Fruit fly (Drosophila melanogaster) whole organism, embryonic: ENCODE measurements around the gene xmas.

Experiments
- Atf3 ChIP-seq: fragments of 200-800 bp; sonication (Bioruptor generic); optimal IDR thresholded peaks from 3 replicates; lab custom pipeline; 2016; ENCODE audit warnings: missing biosample characterization, missing genetic modification characterization
- CG10147 ChIP-seq: fragments of 200-800 bp; sonication (Bioruptor generic); optimal IDR thresholded peaks from 2 replicates; lab custom pipeline; 2019; ENCODE audit warnings: missing biosample characterization, mild to moderate bottlenecking, missing genetic modification characterization, moderate library complexity
- CG10654 ChIP-seq: fragments of 200-800 bp; sonication (Bioruptor generic); optimal IDR thresholded peaks from 2 replicates; lab custom pipeline; 2016; ENCODE audit warnings: missing biosample characterization, missing genetic modification characterization
- CG12071 ChIP-seq: fragments of 200-800 bp; sonication (Bioruptor generic); optimal IDR thresholded peaks from 3 replicates; lab custom pipeline; 2018; ENCODE audit warnings: missing biosample characterization, mild to moderate bottlenecking, missing genetic modification characterization
- CG12104 ChIP-seq: fragments of 200-800 bp; sonication (Bioruptor generic); optimal IDR thresholded peaks from 3 replicates; lab custom pipeline; 2016; ENCODE audit warnings: missing biosample characterization, missing genetic modification characterization
- CG13123 ChIP-seq: fragments of 200-800 bp; sonication (Bioruptor generic); optimal IDR thresholded peaks from 2 replicates; lab custom pipeline; 2016; ENCODE audit warnings: missing biosample characterization, missing genetic modification characterization
- CG15601 ChIP-seq: fragments of 200-800 bp; sonication (Bioruptor generic); optimal IDR thresholded peaks from 3 replicates; lab custom pipeline; 2019; ENCODE audit warnings: missing biosample characterization, mild to moderate bottlenecking, missing genetic modification characterization, moderate library complexity
- CG1602 ChIP-seq: fragments of 200-800 bp; sonication (Bioruptor generic); optimal IDR thresholded peaks from 3 replicates; lab custom pipeline; 2016; ENCODE audit warnings: missing biosample characterization, missing genetic modification characterization
- CG17328 ChIP-seq: fragments of 200-800 bp; sonication (Bioruptor generic); IDR thresholded peaks from 2 replicates; pipeline ENCODE4 v1.3.6; 2022; ENCODE audit warnings: missing biosample characterization, missing genetic modification characterization
- CG4854 ChIP-seq: fragments of 200-800 bp; sonication (Bioruptor generic); optimal IDR thresholded peaks from 2 replicates; lab custom pipeline; 2016; ENCODE audit warnings: missing biosample characterization, missing genetic modification characterization, inconsistent platforms
- CG5180 ChIP-seq: fragments of 200-800 bp; sonication (Bioruptor generic); optimal IDR thresholded peaks from 3 replicates; lab custom pipeline; 2017; ENCODE audit warnings: missing biosample characterization, missing genetic modification characterization, mild to moderate bottlenecking, moderate library complexity, missing genetic modification reagents
- CG6654 ChIP-seq: fragments of 200-800 bp; sonication (Bioruptor generic); optimal IDR thresholded peaks from 2 replicates; lab custom pipeline; 2017; ENCODE audit warnings: missing biosample characterization, mild to moderate bottlenecking, missing genetic modification characterization
- CG7839 ChIP-seq: fragments of 200-800 bp; sonication (Bioruptor generic); optimal IDR thresholded peaks from 3 replicates; lab custom pipeline; 2018; ENCODE audit warnings: missing biosample characterization, mild to moderate bottlenecking, missing genetic modification characterization, moderate library complexity
- CG8924 ChIP-seq: fragments of 200-800 bp; optimal IDR thresholded peaks from 3 replicates; lab custom pipeline; 2019; ENCODE audit warnings: missing biosample characterization, mild to moderate bottlenecking, missing genetic modification characterization, moderate library complexity
- CG9609 ChIP-seq: fragments of 200-800 bp; sonication (Bioruptor generic); optimal IDR thresholded peaks from 3 replicates; lab custom pipeline; 2016; ENCODE audit warnings: missing biosample characterization, missing genetic modification characterization
- Dad ChIP-seq: fragments of 200-800 bp; sonication (Bioruptor generic); optimal IDR thresholded peaks from 3 replicates; lab custom pipeline; 2016; ENCODE audit warnings: missing biosample characterization, missing genetic modification characterization
- Dip3 ChIP-seq: fragments of 200-800 bp; sonication (Bioruptor generic); optimal IDR thresholded peaks from 3 replicates; lab custom pipeline; 2016; ENCODE audit warnings: missing biosample characterization, missing genetic modification characterization
- Dp ChIP-seq: fragments of 200-800 bp; sonication (Bioruptor generic); optimal IDR thresholded peaks from 2 replicates; lab custom pipeline; 2018; ENCODE audit warnings: missing biosample characterization, mild to moderate bottlenecking, missing genetic modification characterization, moderate library complexity
- H15 ChIP-seq: fragments of 200-800 bp; sonication (Bioruptor generic); IDR thresholded peaks from 3 replicates; pipeline ENCODE4 v1.3.6; 2022; ENCODE audit warnings: missing biosample characterization, missing genetic modification characterization
- Hr78 ChIP-seq, 2 experiments: fragments of 200-800 bp in 1 of 2; fragments of >200 bp in 1 of 2; sonication (Bioruptor generic) in 1 of 2; optimal IDR thresholded peaks; 2 replicates each; lab custom pipeline; 2017 to 2019; ENCODE audit warnings: missing biosample characterization in 2 of 2, missing genetic modification characterization in 2 of 2, mild to moderate bottlenecking in 1 of 2, moderate library complexity in 1 of 2
- Jarid2 ChIP-seq: fragments of 200-800 bp; sonication (Bioruptor generic); optimal IDR thresholded peaks from 3 replicates; lab custom pipeline; 2017; ENCODE audit warnings: mild to moderate bottlenecking, missing biosample characterization, missing genetic modification reagents, missing genetic modification characterization
- Lpt ChIP-seq: fragments of >200 bp; optimal IDR thresholded peaks from 2 replicates; lab custom pipeline; 2018; ENCODE audit warnings: missing biosample characterization, missing genetic modification characterization
- NFAT ChIP-seq: fragments of 200-800 bp; sonication (Bioruptor generic); IDR thresholded peaks from 2 replicates; pipeline ENCODE4 v1.3.6; 2022; ENCODE audit warnings: missing biosample characterization, missing genetic modification characterization
- Nf-YC ChIP-seq: fragments of 200-800 bp; optimal IDR thresholded peaks from 3 replicates; lab custom pipeline; 2019; ENCODE audit warnings: missing biosample characterization, mild to moderate bottlenecking, missing genetic modification characterization, moderate library complexity
- PHDP ChIP-seq: fragments of 200-800 bp; sonication (Bioruptor generic); optimal IDR thresholded peaks from 3 replicates; lab custom pipeline; 2018; ENCODE audit warnings: missing biosample characterization, mild to moderate bottlenecking, missing genetic modification characterization, moderate library complexity
- Pdp1 ChIP-seq, 2 experiments: fragments of 200-800 bp; sonication (Bioruptor generic); optimal IDR thresholded peaks; 3 replicates each; lab custom pipeline; 2016; ENCODE audit warnings: missing biosample characterization in 2 of 2, missing genetic modification characterization in 2 of 2, mild to moderate bottlenecking in 1 of 2, moderate library complexity in 1 of 2
- ab ChIP-seq: fragments of 200-800 bp; sonication (Bioruptor generic); optimal IDR thresholded peaks from 2 replicates; lab custom pipeline; 2016; ENCODE audit warnings: missing biosample characterization, missing genetic modification characterization
- abd-A ChIP-seq: fragments of 200-800 bp; sonication (Bioruptor generic); optimal IDR thresholded peaks from 3 replicates; lab custom pipeline; 2019; ENCODE audit warnings: missing biosample characterization, mild to moderate bottlenecking, missing genetic modification characterization, moderate library complexity
- ase ChIP-seq: fragments of 200-800 bp; sonication (Bioruptor generic); IDR thresholded peaks from 3 replicates; pipeline ENCODE4 v1.3.6; 2022; ENCODE audit warnings: missing biosample characterization, missing genetic modification characterization
- cas ChIP-seq: fragments of 200-800 bp; sonication (Bioruptor generic); IDR thresholded peaks from 2 replicates; pipeline ENCODE4 v1.3.6; 2022; ENCODE audit warnings: missing biosample characterization, missing genetic modification characterization
- crp ChIP-seq, 2 experiments: fragments of 200-800 bp; sonication (Bioruptor generic); optimal IDR thresholded peaks; 2 replicates in 1 of 2; 3 replicates in 1 of 2; lab custom pipeline; 2017; ENCODE audit warnings: missing biosample characterization in 2 of 2, missing genetic modification characterization in 2 of 2, mild to moderate bottlenecking in 1 of 2, moderate library complexity in 1 of 2
- danr ChIP-seq: fragments of 200-800 bp; sonication (Bioruptor generic); IDR thresholded peaks from 2 replicates; pipeline ENCODE4 v1.3.6; 2022; ENCODE audit warnings: missing biosample characterization, missing genetic modification characterization
- dimm ChIP-seq: fragments of 200-800 bp; sonication (Bioruptor generic); IDR thresholded peaks from 2 replicates; pipeline ENCODE4 v1.3.6; 2022; ENCODE audit warnings: missing biosample characterization, missing genetic modification characterization
- grau ChIP-seq: fragments of 200-800 bp; optimal IDR thresholded peaks from 3 replicates; lab custom pipeline; 2019; ENCODE audit warnings: missing biosample characterization, mild to moderate bottlenecking, missing genetic modification characterization, moderate library complexity
- gro ChIP-seq: fragments of 200-800 bp; sonication (Bioruptor generic); optimal IDR thresholded peaks from 2 replicates; lab custom pipeline; 2016; ENCODE audit warnings: missing biosample characterization, missing genetic modification characterization
- hkb ChIP-seq, 2 experiments: fragments of 200-800 bp in 1 of 2; fragments of >200 bp in 1 of 2; sonication (Bioruptor generic) in 1 of 2; IDR thresholded peaks in 1 of 2; optimal IDR thresholded peaks in 1 of 2; 2 replicates each; pipeline versions ENCODE4 v1.3.6 to Lab custom; 2017 to 2022; ENCODE audit warnings: missing biosample characterization in 1 of 2, missing genetic modification characterization in 1 of 2
- kni ChIP-seq: fragments of 200-800 bp; sonication (Bioruptor generic); optimal IDR thresholded peaks from 3 replicates; lab custom pipeline; 2017; ENCODE audit warnings: mild to moderate bottlenecking, missing biosample characterization, missing genetic modification reagents, missing genetic modification characterization
- luna ChIP-seq: fragments of 200-800 bp; sonication (Bioruptor generic); optimal IDR thresholded peaks from 2 replicates; lab custom pipeline; 2016; ENCODE audit warnings: missing biosample characterization, missing genetic modification characterization
- nau ChIP-seq: fragments of 200-800 bp; sonication (Bioruptor generic); optimal IDR thresholded peaks from 3 replicates; lab custom pipeline; 2017; ENCODE audit warnings: missing biosample characterization, mild to moderate bottlenecking, missing genetic modification characterization, missing genetic modification reagents
- otp ChIP-seq: fragments of 200-800 bp; sonication (Bioruptor generic); IDR thresholded peaks from 3 replicates; pipeline ENCODE4, ENCODE4 v1.3.6; 2022; ENCODE audit warnings: missing biosample characterization, missing genetic modification characterization
- pho ChIP-seq: fragments of 200-800 bp; sonication (Bioruptor generic); optimal IDR thresholded peaks from 2 replicates; lab custom pipeline; 2016; ENCODE audit warnings: missing biosample characterization, missing genetic modification characterization
- prd ChIP-seq, 3 experiments: fragments of >200 bp in 2 of 3; fragments of 200-800 bp in 1 of 3; sonication (Bioruptor generic) in 1 of 3; optimal IDR thresholded peaks in 2 of 3; IDR thresholded peaks in 1 of 3; 2 replicates in 2 of 3; 3 replicates in 1 of 3; pipeline versions ENCODE4 v1.3.6 to Lab custom; 2017 to 2022; ENCODE audit warnings: missing biosample characterization in 1 of 3, missing genetic modification characterization in 1 of 3
- row ChIP-seq: fragments of 200-800 bp; sonication (Bioruptor generic); IDR thresholded peaks from 3 replicates; pipeline ENCODE4 v1.3.6; 2022; ENCODE audit warnings: missing biosample characterization, missing genetic modification characterization
- sima ChIP-seq: fragments of 200-800 bp; sonication (Bioruptor generic); optimal IDR thresholded peaks from 2 replicates; lab custom pipeline; 2016; ENCODE audit warnings: missing biosample characterization, missing genetic modification characterization
- slbo ChIP-seq: fragments of 200-800 bp; sonication (Bioruptor generic); IDR thresholded peaks from 2 replicates; pipeline ENCODE4 v1.3.6; 2022; ENCODE audit warnings: missing biosample characterization, missing genetic modification characterization
- slou ChIP-seq: fragments of 200-800 bp; sonication (Bioruptor generic); optimal IDR thresholded peaks from 3 replicates; lab custom pipeline; 2016; ENCODE audit warnings: missing biosample characterization, missing genetic modification characterization
- tin ChIP-seq: fragments of 200-800 bp; sonication (Bioruptor generic); optimal IDR thresholded peaks from 3 replicates; lab custom pipeline; 2016; ENCODE audit warnings: missing biosample characterization, missing genetic modification characterization
- tna ChIP-seq: fragments of 200-800 bp; sonication (Bioruptor generic); IDR thresholded peaks from 2 replicates; pipeline ENCODE4 v1.3.6; 2022; ENCODE audit warnings: missing biosample characterization, missing genetic modification characterization; ENCODE audit not compliant: partially characterized antibody
- yki ChIP-seq: fragments of >200 bp; optimal IDR thresholded peaks from 3 replicates; lab custom pipeline; 2018
- zf30C ChIP-seq: fragments of 200-800 bp; sonication (Bioruptor generic); optimal IDR thresholded peaks from 3 replicates; lab custom pipeline; 2018; ENCODE audit warnings: missing biosample characterization, mild to moderate bottlenecking, missing genetic modification characterization

Gene xmas

dm6 chrX:17178484-17178921 lies 19.4 kb upstream of the xmas start (continued):
- peak; percentile 92 for TF ChIP-seq otp (GFP tag; lab: Robert Waterston, UW)
- no peak for TF ChIP-seq Dp (GFP tag; lab: Kevin White, UChicago)
- no peak for TF ChIP-seq ab (GFP tag; lab: Kevin White, UChicago)
- no peak for TF ChIP-seq Lpt (GFP tag; lab: Kevin White, UChicago)
- TF ChIP-seq yki (lab: Kevin White, UChicago): peak; percentile 89
- TF ChIP-seq cas (GFP tag; lab: Robert Waterston, UW): peak; percentile 97
- no peak for TF ChIP-seq prd (optimal IDR thresholded peaks at IDR 0.05; lab: Kevin White, UChicago)
- peak; percentile 99 for TF ChIP-seq prd (GFP tag; IDR thresholded peaks at IDR 0.05; lab: Robert Waterston, UW)
- TF ChIP-seq gro (GFP tag; lab: Kevin White, UChicago): peak; percentile 95
- no peak for TF ChIP-seq Dip3 (GFP tag; lab: Kevin White, UChicago)
- peak; percentile 52 for TF ChIP-seq zf30C (GFP tag; lab: Kevin White, UChicago)
- peak; percentile 97 for TF ChIP-seq CG15601 (tag; lab: Kevin White, UChicago)
- peak; percentile 62 for TF ChIP-seq luna
- TF ChIP-seq NFAT: peak; percentile 96
- TF ChIP-seq CG1602 (GFP tag; lab: Kevin White, UChicago): peak; percentile 63
- TF ChIP-seq CG9609 (GFP tag; lab: Kevin White, UChicago): no peak
- peak; percentile 91 for TF ChIP-seq CG4854 (GFP tag; lab: Kevin White, UChicago)
- TF ChIP-seq tin (GFP tag; lab: Kevin White, UChicago): peak; percentile 98
- no peak for TF ChIP-seq tna (GFP tag; lab: Robert Waterston, UW)
- TF ChIP-seq pho (GFP tag; lab: Kevin White, UChicago): no peak
- TF ChIP-seq Atf3 (GFP tag; lab: Kevin White, UChicago): no peak
- peak; percentile 96 for TF ChIP-seq CG10147
- peak; percentile 87 for TF ChIP-seq sima (GFP tag; lab: Kevin White, UChicago)
- no peak for TF ChIP-seq hkb (optimal IDR thresholded peaks at IDR 0.05; lab: Kevin White, UChicago)
- TF ChIP-seq hkb (GFP tag; IDR thresholded peaks at IDR 0.05; lab: Robert Waterston, UW): peak; percentile 99
- peak; percentile 84 for TF ChIP-seq Jarid2 (GFP tag; lab: Kevin White, UChicago)
- TF ChIP-seq slou: peak; percentile 97
- TF ChIP-seq dimm (GFP tag; lab: Robert Waterston, UW): peak; percentile 98
- TF ChIP-seq CG12071 (GFP tag; lab: Kevin White, UChicago): peak; percentile 93
- peak; percentile 97 for TF ChIP-seq CG10654 (GFP tag; lab: Kevin White, UChicago)
- no peak for TF ChIP-seq row (GFP tag; lab: Robert Waterston, UW)
- TF ChIP-seq CG5180 (GFP tag; lab: Kevin White, UChicago): peak; percentile 90
- no peak for TF ChIP-seq CG17328 (GFP tag; lab: Robert Waterston, UW)
- peak; percentile 96 for TF ChIP-seq CG8924 (tag; lab: Kevin White, UChicago)
- peak; percentile 99 for TF ChIP-seq H15 (GFP tag; lab: Robert Waterston, UW)
- peak; percentile 98 for TF ChIP-seq ase (GFP tag; lab: Robert Waterston, UW)
- peak; percentile 95 for TF ChIP-seq nau (GFP tag; lab: Kevin White, UChicago)
- TF ChIP-seq Nf-YC: peak; percentile 93
- no peak for TF ChIP-seq crp (GFP tag; optimal IDR thresholded peaks at IDR 0.05; lab: Kevin White, UChicago)
- no peak for TF ChIP-seq slbo (GFP tag; lab: Robert Waterston, UW)
- peak in 1 of 2 experiments; percentile 93 for TF ChIP-seq Hr78 (GFP tag; optimal IDR thresholded peaks at IDR 0.05; lab: Kevin White, UChicago)
- peak; percentile 94 for TF ChIP-seq CG12104 (GFP tag; lab: Kevin White, UChicago)
- TF ChIP-seq kni: peak; percentile 77
- TF ChIP-seq CG6654 (GFP tag; lab: Kevin White, UChicago): peak; percentile 95
- peak; percentile 96 for TF ChIP-seq Dad (GFP tag; lab: Kevin White, UChicago)
- TF ChIP-seq Pdp1 (GFP tag; optimal IDR thresholded peaks at IDR 0.05; lab: Kevin White, UChicago): peak; percentile 93 to 98
- TF ChIP-seq danr (GFP tag; lab: Robert Waterston, UW): peak; percentile 98
- TF ChIP-seq grau (tag; lab: Kevin White, UChicago): no peak
- TF ChIP-seq abd-A (tag; lab: Kevin White, UChicago): peak; percentile 65
- no peak for TF ChIP-seq CG13123 (GFP tag; lab: Kevin White, UChicago)
- TF ChIP-seq CG7839 (tag; lab: Kevin White, UChicago): peak; percentile 99
- no peak for TF ChIP-seq PHDP (tag; lab: Kevin White, UChicago)
